Fruit fly (Drosophila melanogaster): ENCODE data around the gene CG46525.
A peak's percentile ranks its signal among the peaks of the same experiment; 100 is the strongest.

The CG46525 gene

DNA sequence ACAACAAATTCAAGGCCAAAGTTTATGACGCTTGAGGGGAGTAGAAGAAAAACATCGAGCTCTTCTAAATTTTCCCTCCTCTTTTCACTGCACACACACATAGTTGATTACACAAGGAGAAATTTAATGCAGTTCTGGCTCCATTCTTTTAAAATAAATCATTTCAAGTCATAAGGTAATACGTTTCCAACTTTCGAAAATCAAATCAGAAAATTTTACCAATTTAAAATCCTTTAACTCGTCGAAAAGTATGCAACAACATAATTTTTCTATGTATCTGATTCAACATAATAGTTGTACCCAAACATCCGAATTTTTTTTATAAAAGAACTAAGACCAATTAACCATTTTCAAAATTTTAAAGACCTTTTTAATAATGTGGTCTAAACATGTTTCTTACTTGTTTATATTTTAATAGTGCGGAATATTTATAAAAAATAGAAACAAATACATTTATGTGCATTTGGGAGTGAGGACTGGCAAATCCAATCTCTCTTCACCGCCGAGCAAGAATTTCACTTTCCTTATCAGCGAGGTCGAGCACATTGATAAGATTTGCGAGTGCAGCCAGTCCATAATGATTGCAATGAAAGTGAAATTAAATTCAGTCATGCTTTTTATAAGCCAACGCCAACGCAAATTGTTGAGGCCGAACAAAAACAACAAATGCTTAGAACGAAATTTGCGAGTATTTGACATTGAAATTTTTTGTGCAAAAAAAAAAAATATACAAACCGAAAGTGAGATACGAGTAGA lies 31.2 kb downstream of the CG46525 start (continued):
- TF ChIP-seq Bdp1 (GFP tag; optimal IDR thresholded peaks at IDR 0.05) = no peak
- TF ChIP-seq CG4282 (GFP tag; optimal IDR thresholded peaks at IDR 0.05) = no peak
- TF ChIP-seq Hmx (GFP tag; optimal IDR thresholded peaks at IDR 0.05) = no peak
- TF ChIP-seq CoRest (tag; optimal IDR thresholded peaks at IDR 0.05) = no peak
- TF ChIP-seq Drgx (GFP tag; IDR thresholded peaks at IDR 0.05) = 0 out of 2 replicates have a peak, but pooled peaks have one; percentile 14
- no peak for TF ChIP-seq CG18011 (GFP tag; optimal IDR thresholded peaks at IDR 0.05)
- TF ChIP-seq knrl (GFP tag; IDR thresholded peaks at IDR 0.05; ENCODE audit: partially characterized antibody) = no peak
- 0 out of 4 replicates have a peak, but pooled peaks have one; percentile 21 for TF ChIP-seq chinmo (GFP tag; IDR thresholded peaks at IDR 0.05; ENCODE audit: partially characterized antibody)
- TF ChIP-seq bsh (GFP tag; optimal IDR thresholded peaks at IDR 0.05) = peak in 1 of 2 experiments; percentile 33
- no peak for TF ChIP-seq CG2199 (GFP tag; IDR thresholded peaks at IDR 0.05)
- no peak for TF ChIP-seq sob (GFP tag; IDR thresholded peaks at IDR 0.05)
- TF ChIP-seq Scr (GFP tag; IDR thresholded peaks at IDR 0.05; ENCODE audit: partially characterized antibody) = no peak
- TF ChIP-seq Xrp1 (GFP tag; IDR thresholded peaks at IDR 0.05) = peak; percentile 17; the same call in 1 of the 2 replicates
- TF ChIP-seq tio (GFP tag; optimal IDR thresholded peaks at IDR 0.05) = peak; percentile 23
- no peak for TF ChIP-seq CG43689 (GFP tag; IDR thresholded peaks at IDR 0.05)
- no peak for TF ChIP-seq eyg (GFP tag; optimal IDR thresholded peaks at IDR 0.05)
- peak; percentile 12 for TF ChIP-seq Blimp-1 (GFP tag; optimal IDR thresholded peaks at IDR 0.05)
- TF ChIP-seq sima (GFP tag; optimal IDR thresholded peaks at IDR 0.05) = no peak
- peak; percentile 21 for TF ChIP-seq lbe (GFP tag; optimal IDR thresholded peaks at IDR 0.05)
- peak; percentile 5 for TF ChIP-seq az2 (GFP tag; optimal IDR thresholded peaks at IDR 0.05)
- peak; percentile 11 for TF ChIP-seq Hsf (GFP tag; optimal IDR thresholded peaks at IDR 0.05)
- TF ChIP-seq sisA (GFP tag; IDR thresholded peaks at IDR 0.05) = no peak
- TF ChIP-seq hkb (optimal IDR thresholded peaks at IDR 0.05) = no peak
- no peak for TF ChIP-seq hkb (GFP tag; IDR thresholded peaks at IDR 0.05)
- TF ChIP-seq CG9437 (GFP tag; optimal IDR thresholded peaks at IDR 0.05) = no peak
- TF ChIP-seq Hr3 (GFP tag; optimal IDR thresholded peaks at IDR 0.05) = peak; percentile 2
- TF ChIP-seq bigmax (GFP tag; optimal IDR thresholded peaks at IDR 0.05) = no peak
- TF ChIP-seq row (GFP tag; IDR thresholded peaks at IDR 0.05) = peak; percentile 21; the same call in 1 of the 3 replicates
- no peak for TF ChIP-seq CG18476 (GFP tag; optimal IDR thresholded peaks at IDR 0.05)
- TF ChIP-seq sens (GFP tag) = peak; percentile 67

DNA sequence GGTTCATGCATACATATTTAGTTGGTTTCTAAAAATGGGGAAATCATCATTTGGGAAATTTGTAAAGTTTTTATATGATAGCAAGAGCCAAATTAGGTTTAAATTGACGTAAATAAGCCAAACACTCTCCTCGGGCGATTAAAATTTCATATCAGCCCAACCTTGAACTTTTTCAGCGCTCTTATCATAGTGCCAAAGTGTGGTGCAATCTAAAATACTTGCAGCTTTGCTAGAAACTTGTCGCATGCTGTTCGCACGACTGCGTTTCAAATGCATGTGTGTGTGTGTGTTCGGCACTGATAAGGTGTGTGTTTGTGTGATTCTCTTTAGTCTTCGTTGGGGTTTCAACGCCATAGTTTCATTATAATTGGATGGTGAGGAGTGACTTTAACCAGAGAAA lies 31.8 kb downstream of the CG46525 start:
- TF ChIP-seq CG11696 (GFP tag; IDR thresholded peaks at IDR 0.05) (peak; percentile 68), CG4328 (GFP tag; optimal IDR thresholded peaks at IDR 0.05) (no peak), CG4820 (GFP tag; optimal IDR thresholded peaks at IDR 0.05) (no peak), cg (GFP tag; optimal IDR thresholded peaks at IDR 0.05) (peak; percentile 22)

- TF ChIP-seq pnt (GFP tag; optimal IDR thresholded peaks at IDR 0.05) = no peak
- peak; percentile 98 for TF ChIP-seq CG4360 (GFP tag; IDR thresholded peaks at IDR 0.05)
- TF ChIP-seq Nf-YB (GFP tag; optimal IDR thresholded peaks at IDR 0.05) = no peak
- no peak for TF ChIP-seq Nf-YA (GFP tag; IDR thresholded peaks at IDR 0.05)
- TF ChIP-seq CG10366 (GFP tag; IDR thresholded peaks at IDR 0.05) = no peak
- no peak for TF ChIP-seq YL-1 (GFP tag; optimal IDR thresholded peaks at IDR 0.05)
- TF ChIP-seq CG1647 (GFP tag; optimal IDR thresholded peaks at IDR 0.05) = no peak
- peak; percentile 61 for TF ChIP-seq MESR4 (GFP tag; optimal IDR thresholded peaks at IDR 0.05)
- TF ChIP-seq sens (GFP tag) = no peak
- TF ChIP-seq Sox100B (GFP tag; optimal IDR thresholded peaks at IDR 0.05) = no peak
- no peak for TF ChIP-seq oc (tag; optimal IDR thresholded peaks at IDR 0.05)
- TF ChIP-seq CG17568 (GFP tag; optimal IDR thresholded peaks at IDR 0.05) = no peak
- TF ChIP-seq sqz (GFP tag; optimal IDR thresholded peaks at IDR 0.05) = no peak
- TF ChIP-seq cato (GFP tag; optimal IDR thresholded peaks at IDR 0.05; ENCODE audit: borderline replicate concordance) = no peak
- TF ChIP-seq ATbp (GFP tag; optimal IDR thresholded peaks at IDR 0.05) = no peak
- no peak for TF ChIP-seq psq (GFP tag; optimal IDR thresholded peaks at IDR 0.05)
- TF ChIP-seq ftz-f1 (GFP tag; optimal IDR thresholded peaks at IDR 0.05) = no peak
Measured at dm6 chr3L:17513492-17513891, 38.5 kb downstream of the CG46525 start.
